Fruit fly (Drosophila melanogaster) whole organism, embryonic: ENCODE data around the gene ara.

Experiments
- CG10654 ChIP-seq: fragments of 200-800 bp; sonication (Bioruptor generic); optimal IDR thresholded peaks from 2 replicates; lab custom pipeline; 2016; ENCODE audit warnings: missing biosample characterization, missing genetic modification characterization
- CG12236 ChIP-seq: fragments of 200-800 bp; sonication (Bioruptor generic); optimal IDR thresholded peaks from 2 replicates; lab custom pipeline; 2016; ENCODE audit warnings: missing biosample characterization, missing genetic modification characterization
- CG12769 ChIP-seq: fragments of 200-800 bp; sonication (Bioruptor generic); optimal IDR thresholded peaks from 2 replicates; lab custom pipeline; 2019; ENCODE audit warnings: missing biosample characterization, mild to moderate bottlenecking, missing genetic modification characterization, moderate library complexity
- CG15514 ChIP-seq: fragments of 200-800 bp; sonication (Bioruptor generic); optimal IDR thresholded peaks from 3 replicates; lab custom pipeline; 2017; ENCODE audit warnings: missing biosample characterization, missing genetic modification characterization, mild to moderate bottlenecking, moderate library complexity, missing genetic modification reagents
- CG15696 ChIP-seq: fragments of 200-800 bp; sonication (Bioruptor generic); optimal IDR thresholded peaks from 2 replicates; lab custom pipeline; 2019; ENCODE audit warnings: missing biosample characterization, mild to moderate bottlenecking, missing genetic modification characterization, moderate library complexity
- CG16813 ChIP-seq: fragments of 200-800 bp; sonication (Bioruptor generic); IDR thresholded peaks from 3 replicates; pipeline ENCODE4 v1.3.6; 2022; ENCODE audit warnings: missing biosample characterization, missing genetic modification characterization; ENCODE audit not compliant: partially characterized antibody
- CG16863 ChIP-seq: fragments of 200-800 bp; sonication (Bioruptor generic); optimal IDR thresholded peaks from 3 replicates; lab custom pipeline; 2016; ENCODE audit warnings: missing biosample characterization, missing genetic modification characterization
- CG18476 ChIP-seq: fragments of 200-800 bp; sonication (Bioruptor generic); optimal IDR thresholded peaks from 2 replicates; lab custom pipeline; 2016; ENCODE audit warnings: missing biosample characterization, mild to moderate bottlenecking, missing genetic modification characterization
- CG2120 ChIP-seq: fragments of 200-800 bp; sonication (Bioruptor generic); optimal IDR thresholded peaks from 3 replicates; lab custom pipeline; 2016; ENCODE audit warnings: missing biosample characterization, missing genetic modification characterization
- CG2889 ChIP-seq: fragments of 200-800 bp; sonication (Bioruptor generic); IDR thresholded peaks from 3 replicates; pipeline ENCODE4 v1.3.6; 2022; ENCODE audit warnings: missing biosample characterization, missing genetic modification characterization
- CG30403 ChIP-seq: fragments of 200-800 bp; sonication (Bioruptor generic); optimal IDR thresholded peaks from 3 replicates; lab custom pipeline; 2016; ENCODE audit warnings: missing biosample characterization, missing genetic modification characterization
- CG3163 ChIP-seq: fragments of 200-800 bp; sonication (Bioruptor generic); optimal IDR thresholded peaks from 3 replicates; lab custom pipeline; 2016; ENCODE audit warnings: missing biosample characterization, missing genetic modification characterization
- CG3995 ChIP-seq: fragments of 200-800 bp; sonication (Bioruptor generic); optimal IDR thresholded peaks from 3 replicates; lab custom pipeline; 2016; ENCODE audit warnings: missing biosample characterization, missing genetic modification characterization
- CG4404 ChIP-seq: fragments of 200-800 bp; sonication (Bioruptor generic); IDR thresholded peaks from 2 replicates; pipeline ENCODE4 v1.3.6; 2022; ENCODE audit warnings: missing biosample characterization, missing genetic modification characterization
- CG4820 ChIP-seq: fragments of 200-800 bp; sonication (Bioruptor generic); optimal IDR thresholded peaks from 3 replicates; lab custom pipeline; 2016; ENCODE audit warnings: missing biosample characterization, missing genetic modification characterization
- CG6791 ChIP-seq: fragments of 200-800 bp; sonication (Bioruptor generic); IDR thresholded peaks from 3 replicates; pipeline ENCODE4 v1.3.6; 2022; ENCODE audit warnings: missing biosample characterization, missing genetic modification characterization; ENCODE audit not compliant: partially characterized antibody
- CG6813 ChIP-seq: fragments of 200-800 bp; sonication (Bioruptor generic); optimal IDR thresholded peaks from 2 replicates; lab custom pipeline; 2017; ENCODE audit warnings: missing biosample characterization, missing genetic modification characterization, mild to moderate bottlenecking, moderate library complexity, missing genetic modification reagents
- CG7271 ChIP-seq: fragments of 200-800 bp; sonication (Bioruptor generic); optimal IDR thresholded peaks from 2 replicates; lab custom pipeline; 2018; ENCODE audit warnings: missing biosample characterization, mild to moderate bottlenecking, missing genetic modification characterization, moderate library complexity
- CG7786 ChIP-seq: fragments of 200-800 bp; sonication (Bioruptor generic); optimal IDR thresholded peaks from 2 replicates; lab custom pipeline; 2016; ENCODE audit warnings: missing biosample characterization, missing genetic modification characterization
- CG7839 ChIP-seq: fragments of 200-800 bp; sonication (Bioruptor generic); optimal IDR thresholded peaks from 3 replicates; lab custom pipeline; 2018; ENCODE audit warnings: missing biosample characterization, mild to moderate bottlenecking, missing genetic modification characterization, moderate library complexity
- CG7987 ChIP-seq: fragments of 200-800 bp; sonication (Bioruptor generic); optimal IDR thresholded peaks from 2 replicates; lab custom pipeline; 2018; ENCODE audit warnings: missing biosample characterization, mild to moderate bottlenecking, missing genetic modification characterization, moderate library complexity
- CG8388 ChIP-seq: fragments of 200-800 bp; sonication (Bioruptor generic); optimal IDR thresholded peaks from 2 replicates; lab custom pipeline; 2019; ENCODE audit warnings: missing biosample characterization, mild to moderate bottlenecking, missing genetic modification characterization, moderate library complexity
- CTCF ChIP-seq: fragments of 200-800 bp; sonication (Bioruptor generic); optimal IDR thresholded peaks from 2 replicates; lab custom pipeline; 2017; ENCODE audit warnings: missing biosample characterization, mild to moderate bottlenecking, missing genetic modification characterization, moderate library complexity
- Camta ChIP-seq: fragments of 200-800 bp; sonication (Bioruptor generic); optimal IDR thresholded peaks from 2 replicates; lab custom pipeline; 2016; ENCODE audit warnings: missing biosample characterization, missing genetic modification characterization
- D19B ChIP-seq: fragments of 200-800 bp; sonication (Bioruptor generic); optimal IDR thresholded peaks from 2 replicates; lab custom pipeline; 2017; ENCODE audit warnings: missing biosample characterization, mild to moderate bottlenecking, missing genetic modification characterization
- Dbx ChIP-seq: fragments of 200-800 bp; sonication (Bioruptor generic); IDR thresholded peaks from 3 replicates; pipeline ENCODE4 v1.3.6; 2022; ENCODE audit warnings: missing biosample characterization, missing genetic modification characterization
- Doc3 ChIP-seq: fragments of 200-800 bp; sonication (Bioruptor generic); IDR thresholded peaks from 3 replicates; pipeline ENCODE4 v1.3.6; 2022; ENCODE audit warnings: missing biosample characterization, missing genetic modification characterization; ENCODE audit not compliant: partially characterized antibody
- Ets97D ChIP-seq: fragments of 200-800 bp; sonication (Bioruptor generic); optimal IDR thresholded peaks from 3 replicates; lab custom pipeline; 2016; ENCODE audit warnings: missing biosample characterization, missing genetic modification characterization
- H15 ChIP-seq: fragments of 200-800 bp; sonication (Bioruptor generic); IDR thresholded peaks from 3 replicates; pipeline ENCODE4 v1.3.6; 2022; ENCODE audit warnings: missing biosample characterization, missing genetic modification characterization
- Hr39 ChIP-seq: fragments of >200 bp; optimal IDR thresholded peaks from 2 replicates; lab custom pipeline; 2017
- Mes4 ChIP-seq: fragments of 200-800 bp; sonication (Bioruptor generic); optimal IDR thresholded peaks from 2 replicates; lab custom pipeline; 2016; ENCODE audit warnings: missing biosample characterization, missing genetic modification characterization
- Nf-YC ChIP-seq: fragments of 200-800 bp; optimal IDR thresholded peaks from 3 replicates; lab custom pipeline; 2019; ENCODE audit warnings: missing biosample characterization, mild to moderate bottlenecking, missing genetic modification characterization, moderate library complexity
- Sox100B ChIP-seq: fragments of 200-800 bp; sonication (Bioruptor generic); optimal IDR thresholded peaks from 3 replicates; lab custom pipeline; 2018; ENCODE audit warnings: missing biosample characterization, mild to moderate bottlenecking, missing genetic modification characterization
- Spps ChIP-seq: fragments of 200-800 bp; sonication (Bioruptor generic); optimal IDR thresholded peaks from 2 replicates; lab custom pipeline; 2018; ENCODE audit warnings: missing biosample characterization, mild to moderate bottlenecking, missing genetic modification characterization
- Stat92E ChIP-seq, 3 experiments: fragments of >200 bp in 2 of 3; fragments of 200-800 bp in 1 of 3; sonication (Bioruptor generic) in 1 of 3; optimal IDR thresholded peaks; 2 replicates each; lab custom pipeline; 2017 to 2019; ENCODE audit warnings: missing biosample characterization in 3 of 3, missing genetic modification characterization in 3 of 3, mild to moderate bottlenecking in 1 of 3, moderate library complexity in 1 of 3
- crp ChIP-seq, 2 experiments: fragments of 200-800 bp; sonication (Bioruptor generic); optimal IDR thresholded peaks; 2 replicates in 1 of 2; 3 replicates in 1 of 2; lab custom pipeline; 2017; ENCODE audit warnings: missing biosample characterization in 2 of 2, missing genetic modification characterization in 2 of 2, mild to moderate bottlenecking in 1 of 2, moderate library complexity in 1 of 2
- dpn ChIP-seq, 2 experiments: fragments of 200-800 bp; sonication (Bioruptor generic); optimal IDR thresholded peaks; 3 replicates each; lab custom pipeline; 2016; ENCODE audit warnings: missing biosample characterization in 2 of 2, missing genetic modification characterization in 2 of 2
- gcm2 ChIP-seq: fragments of 200-800 bp; sonication (Bioruptor generic); optimal IDR thresholded peaks from 2 replicates; lab custom pipeline; 2016; ENCODE audit warnings: missing biosample characterization, missing genetic modification characterization
- kay ChIP-seq: fragments of 200-800 bp; sonication (Bioruptor generic); optimal IDR thresholded peaks from 2 replicates; lab custom pipeline; 2016; ENCODE audit warnings: missing biosample characterization, missing genetic modification characterization
- nerfin-1 ChIP-seq: fragments of 200-800 bp; sonication (Bioruptor generic); optimal IDR thresholded peaks from 3 replicates; lab custom pipeline; 2019; ENCODE audit warnings: missing biosample characterization, mild to moderate bottlenecking, missing genetic modification characterization, moderate library complexity
- nom ChIP-seq: fragments of 200-800 bp; sonication (Bioruptor generic); optimal IDR thresholded peaks from 2 replicates; lab custom pipeline; 2017; ENCODE audit warnings: missing biosample characterization, missing genetic modification characterization, mild to moderate bottlenecking, moderate library complexity, missing genetic modification reagents
- pzg ChIP-seq: fragments of 200-800 bp; sonication (Bioruptor generic); optimal IDR thresholded peaks from 3 replicates; lab custom pipeline; 2018; ENCODE audit warnings: missing biosample characterization, mild to moderate bottlenecking, missing genetic modification characterization, moderate library complexity
- row ChIP-seq: fragments of 200-800 bp; sonication (Bioruptor generic); IDR thresholded peaks from 3 replicates; pipeline ENCODE4 v1.3.6; 2022; ENCODE audit warnings: missing biosample characterization, missing genetic modification characterization
- seq ChIP-seq: fragments of 200-800 bp; sonication (Bioruptor generic); IDR thresholded peaks from 2 replicates; pipeline ENCODE4 v1.3.6; 2022; ENCODE audit warnings: missing biosample characterization, missing genetic modification characterization
- sob ChIP-seq: fragments of 200-800 bp; sonication (Bioruptor generic); IDR thresholded peaks from 2 replicates; pipeline ENCODE4 v1.3.6; 2022; ENCODE audit warnings: missing biosample characterization, missing genetic modification characterization
- stwl ChIP-seq: fragments of 200-800 bp; sonication (Bioruptor generic); optimal IDR thresholded peaks from 3 replicates; lab custom pipeline; 2018; ENCODE audit warnings: missing biosample characterization, mild to moderate bottlenecking, missing genetic modification characterization, moderate library complexity
- trh ChIP-seq: fragments of 200-800 bp; sonication (Bioruptor generic); optimal IDR thresholded peaks from 2 replicates; lab custom pipeline; 2016; ENCODE audit warnings: missing biosample characterization, missing genetic modification characterization
- unc-4 ChIP-seq: fragments of 200-800 bp; sonication (Bioruptor generic); IDR thresholded peaks from 2 replicates; pipeline ENCODE4 v1.3.6; 2022; ENCODE audit warnings: missing biosample characterization, missing genetic modification characterization; ENCODE audit not compliant: partially characterized antibody
- zen ChIP-seq: fragments of 200-800 bp; sonication (Bioruptor generic); optimal IDR thresholded peaks from 3 replicates; lab custom pipeline; 2018; ENCODE audit warnings: missing biosample characterization, mild to moderate bottlenecking, missing genetic modification characterization, moderate library complexity
- zfh2 ChIP-seq: fragments of 200-800 bp; sonication (Bioruptor generic); optimal IDR thresholded peaks from 2 replicates; lab custom pipeline; 2016; ENCODE audit warnings: missing biosample characterization, missing genetic modification characterization

The ara gene

dm6 chr3L:12533392-12534070 is 46.9 kb upstream of the ara start, which contains the start of the genes Tsf2 and CG34242 (continued):
- TF ChIP-seq CG8388 (GFP tag; lab: Kevin White, UChicago) (peak; percentile 42), Mes4 (GFP tag; lab: Kevin White, UChicago) (no peak), pzg (GFP tag; lab: Kevin White, UChicago) (peak; percentile 57), CG18476 (GFP tag; lab: Kevin White, UChicago) (no peak), seq (GFP tag; lab: Robert Waterston, UW) (no peak), CG2120 (peak; percentile 0), CG4820 (GFP tag; lab: Kevin White, UChicago) (peak; percentile 86), Spps (peak; percentile 29), CG16863 (no peak), Sox100B (GFP tag; lab: Kevin White, UChicago) (no peak), CG7839 (tag; lab: Kevin White, UChicago) (peak; percentile 52), CG12769 (no peak), CG12236 (no peak), unc-4 (GFP tag; lab: Robert Waterston, UW) (no peak), zfh2 (GFP tag; lab: Kevin White, UChicago) (no peak), CG2889 (no peak), CG15514 (GFP tag; lab: Kevin White, UChicago) (peak; percentile 90), CTCF (GFP tag; lab: Kevin White, UChicago) (peak; percentile 10), CG7987 (GFP tag; lab: Kevin White, UChicago) (peak; percentile 59), Stat92E (GFP tag; optimal IDR thresholded peaks at IDR 0.05; lab: Kevin White, UChicago) (peak in 1 of 3 experiments; percentile 26), row (GFP tag; lab: Robert Waterston, UW) (peak; percentile 84), CG7271 (tag; lab: Kevin White, UChicago) (peak; percentile 76), kay (GFP tag; lab: Kevin White, UChicago) (peak; percentile 70), D19B (no peak), CG16813 (GFP tag; lab: Robert Waterston, UW) (no peak), gcm2 (no peak), crp (GFP tag; optimal IDR thresholded peaks at IDR 0.05; lab: Kevin White, UChicago) (peak in 1 of 2 experiments; percentile 70), CG4404 (GFP tag; lab: Robert Waterston, UW) (peak; percentile 78), CG6791 (no peak), nerfin-1 (tag; lab: Kevin White, UChicago) (peak; percentile 80), Doc3 (GFP tag; lab: Robert Waterston, UW) (no peak), Nf-YC (peak; percentile 55), CG15696 (tag; lab: Kevin White, UChicago) (peak; percentile 57), sob (GFP tag; lab: Robert Waterston, UW) (peak; percentile 94), CG6813 (no peak), trh (no peak), zen (peak; percentile 86), CG30403 (GFP tag; lab: Kevin White, UChicago) (peak; percentile 53), nom (GFP tag; lab: Kevin White, UChicago) (peak; percentile 58), dpn (GFP tag; optimal IDR thresholded peaks at IDR 0.05; lab: Kevin White, UChicago) (peak in 1 of 2 experiments; percentile 6), Dbx (peak; percentile 94), H15 (GFP tag; lab: Robert Waterston, UW) (peak; percentile 81; the same call in 2 of the 3 replicates), CG10654 (GFP tag; lab: Kevin White, UChicago) (peak; percentile 81), CG3163 (no peak), CG7786 (GFP tag; lab: Kevin White, UChicago) (no peak), CG3995 (GFP tag; lab: Kevin White, UChicago) (peak; percentile 61), Ets97D (GFP tag; lab: Kevin White, UChicago) (no peak), Hr39 (lab: Kevin White, UChicago) (no peak), Camta (GFP tag; lab: Kevin White, UChicago) (no peak), stwl (tag; lab: Kevin White, UChicago) (peak; percentile 58)
